Worm (Caenorhabditis elegans): ENCODE measurements around the gene C44B12.3.

Gene C44B12.3

ce11 chrIV:1086913-1087312 is 17.7 kb upstream of the C44B12.3 start, which contains the start of gene csn-4:
Gene csn-4, minus strand, starts transcription at chrIV:1087013.
- no peak for TF ChIP-seq efl-1 (optimal IDR thresholded peaks at IDR 0.05)
- TF ChIP-seq efl-1 (GFP tag; optimal IDR thresholded peaks at IDR 0.05 in 1 of 2), result peak in 1 of 2 experiments; percentile 63
- no peak for TF ChIP-seq unc-86 (tag; optimal IDR thresholded peaks at IDR 0.05)

DNA sequence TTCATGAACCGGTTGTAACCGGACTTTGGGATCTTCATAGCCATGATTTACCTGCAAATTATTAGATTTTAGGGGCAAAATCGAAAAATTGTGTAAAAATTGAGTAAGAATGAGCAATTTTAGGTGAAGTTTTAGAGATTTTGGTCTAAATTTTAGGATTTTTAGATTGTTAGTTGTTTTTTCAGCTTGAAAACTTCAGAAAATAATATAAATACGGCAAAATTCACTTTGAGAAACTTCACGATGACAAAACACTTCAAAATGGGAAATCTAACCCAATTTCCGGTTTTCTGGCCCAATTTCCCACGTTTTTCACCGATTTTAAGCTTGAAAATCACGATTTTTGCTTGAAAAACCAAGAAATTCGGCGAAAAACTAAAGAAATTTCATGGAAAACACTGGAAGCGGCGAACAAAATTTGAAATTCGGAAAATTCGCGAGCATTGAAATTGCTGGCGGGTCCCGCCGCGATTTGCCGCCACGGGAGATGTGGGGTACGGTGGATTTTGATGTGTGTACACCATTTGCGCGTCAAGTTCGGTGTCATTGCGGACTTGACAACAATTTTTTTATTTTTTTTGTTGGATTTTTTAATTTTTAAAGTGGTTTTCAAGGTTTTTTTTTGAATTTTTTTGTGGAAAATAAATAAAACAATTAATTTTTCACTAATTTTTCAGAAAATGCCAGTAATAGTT is 10.5 kb upstream of the C44B12.3 start, which contains the start of the genes cct-8 and Y55F3AR.2:
cct-8 (minus strand) TSS at position 51 of the 695 bp plus-strand sequence.
Y55F3AR.2 (plus strand) TSS at position 672 of the 695 bp plus-strand sequence.
- peak; percentile 87 for TF ChIP-seq unc-98 (GFP tag; IDR thresholded peaks at IDR 0.05)
- peak; percentile 68 for TF ChIP-seq ceh-90 (tag; optimal IDR thresholded peaks at IDR 0.05)
- peak; percentile 97 for TF ChIP-seq nhr-90 (tag; optimal IDR thresholded peaks at IDR 0.05; ENCODE audit: poor library complexity)
- peak; percentile 94 for TF ChIP-seq ztf-4 (tag; optimal IDR thresholded peaks at IDR 0.05)
- TF ChIP-seq lsy-2 (tag; optimal IDR thresholded peaks at IDR 0.05), result peak; percentile 100
- TF ChIP-seq egl-27 (tag; optimal IDR thresholded peaks at IDR 0.05), result peak in 1 of 2 experiments; percentile 22
- peak; percentile 99 for TF ChIP-seq fkh-8 (tag; optimal IDR thresholded peaks at IDR 0.05)
- peak; percentile 81 for TF ChIP-seq ama-1 (optimal IDR thresholded peaks at IDR 0.05)
- peak; percentile 89 for TF ChIP-seq efl-3 (GFP tag; optimal IDR thresholded peaks at IDR 0.05)
- TF ChIP-seq sup-37 (GFP tag; optimal IDR thresholded peaks at IDR 0.05), result peak; percentile 99
- TF ChIP-seq Y116A8C.19 (tag; optimal IDR thresholded peaks at IDR 0.05; ENCODE audit: borderline replicate concordance), result peak; percentile 36
- peak; percentile 97 for TF ChIP-seq aly-2 (tag; optimal IDR thresholded peaks at IDR 0.05)
- TF ChIP-seq alr-1 (tag; optimal IDR thresholded peaks at IDR 0.05; ENCODE audit: borderline replicate concordance), result no peak
- TF ChIP-seq elt-2 (tag; optimal IDR thresholded peaks at IDR 0.05), result peak; percentile 93
- peak; percentile 98 for TF ChIP-seq tbx-2 (tag; optimal IDR thresholded peaks at IDR 0.05)
- TF ChIP-seq grh-1 (GFP tag; IDR thresholded peaks at IDR 0.05), result peak; percentile 99
- peak; percentile 100 for TF ChIP-seq C04F5.9 (tag; optimal IDR thresholded peaks at IDR 0.05)
- peak; percentile 91 for TF ChIP-seq mef-2 (tag; optimal IDR thresholded peaks at IDR 0.05)
- TF ChIP-seq zag-1 (tag; optimal IDR thresholded peaks at IDR 0.05), result peak; percentile 62
- TF ChIP-seq sox-4 (tag; optimal IDR thresholded peaks at IDR 0.05), result peak; percentile 92
- peak; percentile 66 for TF ChIP-seq blmp-1 (tag; optimal IDR thresholded peaks at IDR 0.05)
- peak; percentile 98 for TF ChIP-seq ceh-8 (GFP tag; optimal IDR thresholded peaks at IDR 0.05)
- no peak for TF ChIP-seq pag-3 (tag; optimal IDR thresholded peaks at IDR 0.05; ENCODE audit: borderline replicate concordance, insufficient read depth)
- TF ChIP-seq isw-1 (GFP tag; IDR thresholded peaks at IDR 0.05), result peak; percentile 99
- TF ChIP-seq nhr-237 (tag; optimal IDR thresholded peaks at IDR 0.05), result peak; percentile 78
- peak in 1 of 2 experiments; percentile 87 for TF ChIP-seq mdl-1 (tag; optimal IDR thresholded peaks at IDR 0.05)
- peak; percentile 98 for TF ChIP-seq pax-3 (tag; optimal IDR thresholded peaks at IDR 0.05)
- TF ChIP-seq nhr-71 (tag; optimal IDR thresholded peaks at IDR 0.05), result peak; percentile 98
- TF ChIP-seq lin-35 (GFP tag; optimal IDR thresholded peaks at IDR 0.05), result peak; percentile 89 to 93
- TF ChIP-seq lin-39 (tag; optimal IDR thresholded peaks at IDR 0.05), result peak; percentile 98
- peak; percentile 92 for TF ChIP-seq unc-130 (tag; optimal IDR thresholded peaks at IDR 0.05)
- peak; percentile 97 for TF ChIP-seq lin-14 (GFP tag; optimal IDR thresholded peaks at IDR 0.05)
- no peak for TF ChIP-seq pqm-1 (tag; optimal IDR thresholded peaks at IDR 0.05)
- TF ChIP-seq nhr-84 (tag; optimal IDR thresholded peaks at IDR 0.05), result peak; percentile 24
- TF ChIP-seq dsc-1 (tag; optimal IDR thresholded peaks at IDR 0.05), result peak; percentile 99
- TF ChIP-seq elt-3 (tag; optimal IDR thresholded peaks at IDR 0.05), result peak in 3 of 6 experiments; percentile 36 to 95 (median 91)
- TF ChIP-seq tlp-1 (tag; optimal IDR thresholded peaks at IDR 0.05), result no peak
- TF ChIP-seq aha-1 (tag; optimal IDR thresholded peaks at IDR 0.05), result peak; percentile 60
- peak in 1 of 2 experiments; percentile 92 for TF ChIP-seq ztf-11 (tag; optimal IDR thresholded peaks at IDR 0.05)
- TF ChIP-seq hlh-4 (tag; optimal IDR thresholded peaks at IDR 0.05), result no peak
- TF ChIP-seq C34B4.2 (tag; optimal IDR thresholded peaks at IDR 0.05), result peak; percentile 97
- peak; percentile 23 for TF ChIP-seq nhr-28 (tag; optimal IDR thresholded peaks at IDR 0.05)
- peak; percentile 99 for TF ChIP-seq snu-23 (GFP tag; optimal IDR thresholded peaks at IDR 0.05)
- TF ChIP-seq hlh-17 (GFP tag; optimal IDR thresholded peaks at IDR 0.05; ENCODE audit: borderline replicate concordance), result no peak
- TF ChIP-seq snpc-4 (tag; optimal IDR thresholded peaks at IDR 0.05), result peak; percentile 90
- peak; percentile 91 for TF ChIP-seq nhr-77 (tag; optimal IDR thresholded peaks at IDR 0.05)
- no peak for TF ChIP-seq ces-1 (GFP tag; optimal IDR thresholded peaks at IDR 0.05)
